Fruit fly (Drosophila melanogaster) whole organism, embryonic: ENCODE data around the gene Cpr11A.

Source experiments
- CG15269 ChIP-seq: fragments of 200-800 bp; sonication (Bioruptor generic); optimal IDR thresholded peaks from 2 replicates; lab custom pipeline; 2018; ENCODE audit warnings: missing biosample characterization, mild to moderate bottlenecking, missing genetic modification characterization, moderate library complexity
- CG2116 ChIP-seq: fragments of 200-800 bp; sonication (Bioruptor generic); optimal IDR thresholded peaks from 3 replicates; lab custom pipeline; 2018; ENCODE audit warnings: missing biosample characterization, mild to moderate bottlenecking, missing genetic modification characterization
- Sry-β ChIP-seq: fragments of 200-800 bp; sonication (Bioruptor generic); optimal IDR thresholded peaks from 2 replicates; lab custom pipeline; 2018; ENCODE audit warnings: missing biosample characterization, mild to moderate bottlenecking, missing genetic modification characterization, moderate library complexity
- zfh2 ChIP-seq: fragments of 200-800 bp; sonication (Bioruptor generic); optimal IDR thresholded peaks from 2 replicates; lab custom pipeline; 2016; ENCODE audit warnings: missing biosample characterization, missing genetic modification characterization

DNA sequence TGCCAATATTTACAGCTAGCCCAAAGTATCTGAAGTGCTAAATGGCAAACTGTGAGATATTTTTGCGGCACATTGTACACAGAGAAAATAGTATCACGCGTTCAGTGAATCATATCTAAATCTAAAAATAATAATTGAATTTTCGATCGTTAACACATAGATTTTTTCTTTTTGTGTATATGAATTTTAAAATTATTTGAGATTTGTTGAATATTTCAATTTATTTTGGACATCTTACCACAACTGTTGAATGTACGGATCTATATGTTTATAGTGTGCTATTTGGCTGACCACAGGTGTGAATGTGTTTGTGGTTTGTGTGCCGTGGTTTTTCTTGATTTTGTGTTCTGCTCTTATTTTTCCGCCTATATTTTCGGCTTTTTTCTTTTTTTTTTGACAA is 17.0 kb upstream of the Cpr11A start:
- TF ChIP-seq CG2116 (GFP tag; lab: Kevin White, UChicago) (no peak), zfh2 (GFP tag; lab: Kevin White, UChicago) (peak; percentile 65), Sry-β (GFP tag; lab: Kevin White, UChicago) (no peak), CG15269 (tag; lab: Kevin White, UChicago) (peak; percentile 68)
